Fruit fly (Drosophila melanogaster): Measurements from ENCODE around the gene Hsp23.

Hsp23 gene

dm6 chr3L:9360217-9360692 lies 21.4 kb upstream of the Hsp23 start, which contains the start of gene Pdxk (continued):
- TF ChIP-seq slou (GFP tag; optimal IDR thresholded peaks at IDR 0.05) (no peak), tup (GFP tag; optimal IDR thresholded peaks at IDR 0.05) (no peak), CG9797 (GFP tag; optimal IDR thresholded peaks at IDR 0.05) (peak; percentile 49), cas (GFP tag; IDR thresholded peaks at IDR 0.05) (no peak), CG13424 (tag; optimal IDR thresholded peaks at IDR 0.05) (no peak), Trl (optimal IDR thresholded peaks at IDR 0.05) (peak in 1 of 2 experiments; percentile 43), Trl (GFP tag; optimal IDR thresholded peaks at IDR 0.05) (no peak), E2f1 (GFP tag; IDR thresholded peaks at IDR 0.05) (peak; percentile 10; the same call in 1 of the 2 replicates), CG4404 (GFP tag; IDR thresholded peaks at IDR 0.05) (no peak), dm (GFP tag; optimal IDR thresholded peaks at IDR 0.05) (no peak), CG17186 (GFP tag; optimal IDR thresholded peaks at IDR 0.05) (peak; percentile 68), vfl (GFP tag; optimal IDR thresholded peaks at IDR 0.05) (no peak), corto (GFP tag; optimal IDR thresholded peaks at IDR 0.05) (no peak), NC2β (GFP tag; optimal IDR thresholded peaks at IDR 0.05) (no peak), CG12769 (tag; optimal IDR thresholded peaks at IDR 0.05) (peak; percentile 10), CG7357 (GFP tag; IDR thresholded peaks at IDR 0.05) (no peak), CG18476 (GFP tag; optimal IDR thresholded peaks at IDR 0.05) (no peak), CrebB (tag; optimal IDR thresholded peaks at IDR 0.05) (peak; percentile 45), CG4328 (GFP tag; optimal IDR thresholded peaks at IDR 0.05) (no peak), Bdp1 (GFP tag; optimal IDR thresholded peaks at IDR 0.05) (no peak), CG6272 (GFP tag; IDR thresholded peaks at IDR 0.05) (no peak), lmd (GFP tag; IDR thresholded peaks at IDR 0.05) (no peak), Hr3 (GFP tag; optimal IDR thresholded peaks at IDR 0.05) (no peak), CG1792 (GFP tag; optimal IDR thresholded peaks at IDR 0.05) (no peak), Dbx (GFP tag; IDR thresholded peaks at IDR 0.05) (no peak), ab (GFP tag; optimal IDR thresholded peaks at IDR 0.05) (no peak), phol (tag; optimal IDR thresholded peaks at IDR 0.05) (no peak), btn (GFP tag; optimal IDR thresholded peaks at IDR 0.05) (no peak), br (optimal IDR thresholded peaks at IDR 0.05) (no peak), CG6683 (GFP tag; optimal IDR thresholded peaks at IDR 0.05) (no peak), CG4282 (GFP tag; optimal IDR thresholded peaks at IDR 0.05) (no peak), CG2712 (tag; optimal IDR thresholded peaks at IDR 0.05) (peak; percentile 10), HLH54F (GFP tag; optimal IDR thresholded peaks at IDR 0.05) (no peak), kah (GFP tag; optimal IDR thresholded peaks at IDR 0.05) (peak; percentile 63), Kr (GFP tag; optimal IDR thresholded peaks at IDR 0.05) (no peak), CG9609 (GFP tag; optimal IDR thresholded peaks at IDR 0.05) (no peak), pnt (GFP tag; optimal IDR thresholded peaks at IDR 0.05) (no peak), sug (tag; optimal IDR thresholded peaks at IDR 0.05) (peak; percentile 94), bsh (GFP tag; optimal IDR thresholded peaks at IDR 0.05) (no peak), Lim3 (GFP tag; IDR thresholded peaks at IDR 0.05) (no peak), CG14014 (GFP tag; IDR thresholded peaks at IDR 0.05) (no peak), CG6765 (GFP tag; optimal IDR thresholded peaks at IDR 0.05) (no peak), D19A (tag; optimal IDR thresholded peaks at IDR 0.05) (no peak), her (GFP tag; optimal IDR thresholded peaks at IDR 0.05) (no peak), danr (GFP tag; IDR thresholded peaks at IDR 0.05) (no peak), CG16779 (GFP tag; IDR thresholded peaks at IDR 0.05) (no peak), HLH3B (GFP tag; IDR thresholded peaks at IDR 0.05) (no peak), Meics (GFP tag; optimal IDR thresholded peaks at IDR 0.05) (no peak), Gsc (GFP tag; IDR thresholded peaks at IDR 0.05) (no peak), CkIIα-i1 (GFP tag; IDR thresholded peaks at IDR 0.05) (no peak), CG30403 (GFP tag; optimal IDR thresholded peaks at IDR 0.05) (no peak), CG32532 (GFP tag; IDR thresholded peaks at IDR 0.05) (no peak), CG9876 (GFP tag; optimal IDR thresholded peaks at IDR 0.05) (no peak), toy (GFP tag; IDR thresholded peaks at IDR 0.05) (no peak)

Measured in whole organism, embryonic.